Worm (Caenorhabditis elegans): ENCODE measurements around the gene comt-3.

DNA sequence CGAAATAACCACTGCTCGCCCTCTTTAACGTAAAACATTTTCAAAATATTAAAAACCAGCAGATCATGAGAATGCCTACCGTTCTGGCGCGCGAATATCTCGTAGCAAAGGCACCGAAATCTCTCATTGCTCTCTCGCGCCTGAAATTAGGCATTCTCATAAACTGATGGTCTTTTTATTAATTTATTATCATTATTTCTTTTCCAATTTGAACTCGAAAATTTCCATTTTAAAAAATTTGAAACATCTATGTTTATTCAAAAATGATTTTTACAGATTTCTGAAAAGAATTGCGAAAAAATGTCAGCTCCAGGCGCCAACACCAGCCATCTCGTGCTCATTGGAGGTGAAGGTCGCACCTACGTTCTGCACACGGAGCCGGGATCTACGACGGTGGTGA lies 27.5 kb upstream of the comt-3 start, which contains the start of gene F59A7.12:
- TF ChIP-seq T23F11.4 (GFP tag; optimal IDR thresholded peaks at IDR 0.05) = no peak
- TF ChIP-seq unc-42 (tag; optimal IDR thresholded peaks at IDR 0.05) = no peak
- no peak for TF ChIP-seq tbx-2 (tag; optimal IDR thresholded peaks at IDR 0.05)
- TF ChIP-seq ceh-9 (tag; optimal IDR thresholded peaks at IDR 0.05) = no peak
- TF ChIP-seq ceh-34 (tag; optimal IDR thresholded peaks at IDR 0.05) = no peak
- TF ChIP-seq che-1 (tag; optimal IDR thresholded peaks at IDR 0.05) = no peak
- no peak for TF ChIP-seq fkh-10 (GFP tag; optimal IDR thresholded peaks at IDR 0.05)

Data from whole organism, late embryonic.